Worm (Caenorhabditis elegans): ENCODE measurements around the gene ZK938.10.

DNA sequence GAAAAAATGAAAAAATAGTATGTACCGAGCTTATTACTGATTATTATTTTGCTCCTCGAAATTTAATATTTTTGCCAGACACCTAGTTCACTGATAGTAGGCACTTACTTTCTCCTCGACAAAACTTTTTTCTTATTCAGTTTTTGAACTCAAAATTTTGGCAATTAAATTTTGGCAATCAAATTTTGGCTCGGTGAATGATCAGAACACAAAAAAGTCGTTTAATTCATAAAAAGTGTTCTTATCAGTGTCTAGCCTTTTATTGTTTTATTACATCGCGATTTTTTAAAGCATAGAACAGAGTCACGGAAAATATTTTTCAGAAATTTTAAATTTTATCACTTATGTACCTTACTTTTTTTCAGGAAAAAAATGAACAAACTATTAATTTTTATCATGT lies 44.3 kb upstream of the ZK938.10 start:
- TF ChIP-seq him-1 (tag; optimal IDR thresholded peaks at IDR 0.05) (no peak), dao-5 (tag; optimal IDR thresholded peaks at IDR 0.05) (no peak), W03F9.2 (tag; optimal IDR thresholded peaks at IDR 0.05) (no peak)
